Fruit fly (Drosophila melanogaster): ENCODE results near the gene Gbs-76A.
A peak's percentile ranks its signal among the peaks of the same experiment; 100 is the strongest.

The Gbs-76A gene

DNA sequence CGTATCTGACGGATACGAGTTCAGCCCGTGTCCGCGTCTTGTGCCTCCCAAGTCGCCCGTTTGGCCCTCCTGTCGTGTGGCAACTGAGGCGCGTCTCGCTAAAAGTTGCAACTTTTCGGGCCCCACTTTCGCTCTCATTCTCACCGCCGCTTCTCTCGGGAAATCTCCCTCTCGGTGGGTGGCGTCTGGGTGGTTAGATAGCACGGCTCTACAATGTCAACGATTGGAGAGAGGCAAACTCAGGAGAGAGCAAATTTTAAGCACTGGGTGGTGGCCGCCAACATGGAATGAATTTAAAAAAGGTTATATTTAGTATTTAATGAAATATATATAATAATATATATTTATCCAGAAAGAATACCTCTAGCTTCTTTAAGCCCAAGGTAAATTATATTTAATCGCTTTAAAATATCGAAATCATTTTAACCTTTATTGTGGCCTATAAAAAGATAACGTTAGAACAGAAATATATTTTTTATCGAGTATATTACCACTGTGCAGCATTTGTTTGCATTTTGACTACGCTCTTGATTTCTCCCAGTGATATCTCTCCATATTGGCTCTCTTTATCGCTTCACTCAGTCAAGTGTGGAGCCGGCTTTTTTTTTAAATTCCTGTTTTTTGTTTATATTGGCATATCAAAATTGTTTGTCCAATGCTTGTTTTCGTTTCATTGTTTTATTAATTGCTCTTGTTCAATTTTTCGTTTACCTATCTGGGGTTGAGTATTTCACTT lies at the start of gene Gbs-76A:
TSS of gene Gbs-76A (minus strand) at position 327 of the 736 bp plus-strand sequence.
- TF ChIP-seq Pif1A (GFP tag; optimal IDR thresholded peaks at IDR 0.05) (peak; percentile 67), CG15710 (tag; optimal IDR thresholded peaks at IDR 0.05) (peak; percentile 86), Ets98B (GFP tag; IDR thresholded peaks at IDR 0.05) (peak; percentile 81), CG10348 (GFP tag; IDR thresholded peaks at IDR 0.05) (peak; percentile 71; the same call in 1 of the 2 replicates), CG17806 (tag; optimal IDR thresholded peaks at IDR 0.05) (peak; percentile 87), CG9948 (tag; optimal IDR thresholded peaks at IDR 0.05) (peak; percentile 95), CG12605 (GFP tag; IDR thresholded peaks at IDR 0.05) (peak; percentile 79), CG4496 (GFP tag; IDR thresholded peaks at IDR 0.05) (no peak; the same call in 2 of the 3 replicates), gl (tag; optimal IDR thresholded peaks at IDR 0.05) (peak; percentile 70), Snoo (tag; optimal IDR thresholded peaks at IDR 0.05) (peak; percentile 80), CG14655 (GFP tag; optimal IDR thresholded peaks at IDR 0.05) (peak; percentile 89), Pif1B (GFP tag; optimal IDR thresholded peaks at IDR 0.05) (peak; percentile 64), CG13204 (GFP tag; optimal IDR thresholded peaks at IDR 0.05) (peak; percentile 36), CG8159 (tag; optimal IDR thresholded peaks at IDR 0.05) (peak; percentile 92), EcR (GFP tag; optimal IDR thresholded peaks at IDR 0.05) (no peak), D1 (tag; optimal IDR thresholded peaks at IDR 0.05) (peak; percentile 88), CG32121 (GFP tag; IDR thresholded peaks at IDR 0.05) (peak; percentile 91), CG34367 (tag; optimal IDR thresholded peaks at IDR 0.05) (peak; percentile 83), CG8301 (tag; optimal IDR thresholded peaks at IDR 0.05) (peak; percentile 81), rn (GFP tag; IDR thresholded peaks at IDR 0.05) (peak; percentile 86), fd96Ca (GFP tag; IDR thresholded peaks at IDR 0.05) (peak; percentile 65; the same call in 1 of the 3 replicates)

DNA sequence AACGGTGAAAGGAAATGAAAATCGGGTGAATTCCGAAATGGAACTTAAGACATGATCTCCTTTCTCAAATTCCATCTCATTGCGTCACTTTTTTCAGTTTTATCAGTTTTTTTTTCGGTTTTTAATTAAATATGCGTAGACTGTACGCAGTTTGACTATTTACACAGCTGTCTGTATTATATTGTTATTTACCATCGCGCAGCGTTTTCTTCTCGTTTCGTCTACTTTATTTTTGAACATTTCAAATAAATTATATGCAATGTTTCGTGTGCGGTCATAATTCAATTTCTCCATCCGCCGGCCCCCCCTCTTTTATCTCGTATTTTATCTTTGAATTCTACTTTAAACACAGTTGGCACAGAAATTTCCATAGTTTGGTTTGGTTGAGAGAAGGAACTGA lies 48.0 kb upstream of the Gbs-76A start:
- TF ChIP-seq gl (tag; optimal IDR thresholded peaks at IDR 0.05) (no peak), CG4496 (GFP tag; IDR thresholded peaks at IDR 0.05) (no peak), CG13204 (GFP tag; optimal IDR thresholded peaks at IDR 0.05) (no peak), CG34367 (tag; optimal IDR thresholded peaks at IDR 0.05) (no peak), CG12605 (GFP tag; IDR thresholded peaks at IDR 0.05) (no peak), CG15710 (tag; optimal IDR thresholded peaks at IDR 0.05) (no peak), CG8301 (tag; optimal IDR thresholded peaks at IDR 0.05) (no peak), Pif1A (GFP tag; optimal IDR thresholded peaks at IDR 0.05) (no peak), CG8159 (tag; optimal IDR thresholded peaks at IDR 0.05) (no peak), Ets98B (GFP tag; IDR thresholded peaks at IDR 0.05) (no peak), Snoo (tag; optimal IDR thresholded peaks at IDR 0.05) (no peak), fd96Ca (GFP tag; IDR thresholded peaks at IDR 0.05) (no peak)

dm6 chr3L:19338234-19338633 lies 45.7 kb upstream of the Gbs-76A start:
- TF ChIP-seq CG12605 (GFP tag; IDR thresholded peaks at IDR 0.05) (no peak), Pif1A (GFP tag; optimal IDR thresholded peaks at IDR 0.05) (no peak), CG14655 (GFP tag; optimal IDR thresholded peaks at IDR 0.05) (peak; percentile 13), CG15710 (tag; optimal IDR thresholded peaks at IDR 0.05) (no peak), CG9948 (tag; optimal IDR thresholded peaks at IDR 0.05) (no peak), CG8301 (tag; optimal IDR thresholded peaks at IDR 0.05) (no peak), CG34367 (tag; optimal IDR thresholded peaks at IDR 0.05) (no peak), gl (tag; optimal IDR thresholded peaks at IDR 0.05) (no peak), Snoo (tag; optimal IDR thresholded peaks at IDR 0.05) (no peak), CG8159 (tag; optimal IDR thresholded peaks at IDR 0.05) (peak; percentile 3), D1 (tag; optimal IDR thresholded peaks at IDR 0.05) (no peak), Ets98B (GFP tag; IDR thresholded peaks at IDR 0.05) (no peak), CG4496 (GFP tag; IDR thresholded peaks at IDR 0.05) (no peak), CG10348 (GFP tag; IDR thresholded peaks at IDR 0.05) (no peak), CG32121 (GFP tag; IDR thresholded peaks at IDR 0.05) (no peak)

dm6 chr3L:19337398-19338086 lies 45.0 kb upstream of the Gbs-76A start, which contains the start of gene pip:
Gene pip (minus strand): TSS chr3L:19337609.
- TF ChIP-seq CG8159 (tag; optimal IDR thresholded peaks at IDR 0.05) (no peak), CG14655 (GFP tag; optimal IDR thresholded peaks at IDR 0.05) (no peak), Pif1B (GFP tag; optimal IDR thresholded peaks at IDR 0.05) (no peak), CG34367 (tag; optimal IDR thresholded peaks at IDR 0.05) (no peak), CG9948 (tag; optimal IDR thresholded peaks at IDR 0.05) (no peak), fd96Ca (GFP tag; IDR thresholded peaks at IDR 0.05) (0 out of 3 replicates have a peak, but pooled peaks have one; percentile 25), rn (GFP tag; IDR thresholded peaks at IDR 0.05) (no peak), CG17806 (tag; optimal IDR thresholded peaks at IDR 0.05) (no peak), CG4496 (GFP tag; IDR thresholded peaks at IDR 0.05) (no peak), CG15710 (tag; optimal IDR thresholded peaks at IDR 0.05) (no peak), gl (tag; optimal IDR thresholded peaks at IDR 0.05) (no peak), CG12605 (GFP tag; IDR thresholded peaks at IDR 0.05) (peak; percentile 53; the same call in 1 of the 2 replicates), CG10348 (GFP tag; IDR thresholded peaks at IDR 0.05) (no peak), CG32121 (GFP tag; IDR thresholded peaks at IDR 0.05) (no peak), Ets98B (GFP tag; IDR thresholded peaks at IDR 0.05) (peak; percentile 31; the same call in 1 of the 2 replicates), D1 (tag; optimal IDR thresholded peaks at IDR 0.05) (no peak), CG13204 (GFP tag; optimal IDR thresholded peaks at IDR 0.05) (no peak), Snoo (tag; optimal IDR thresholded peaks at IDR 0.05) (no peak), EcR (GFP tag; optimal IDR thresholded peaks at IDR 0.05) (no peak), CG8301 (tag; optimal IDR thresholded peaks at IDR 0.05) (no peak), Pif1A (GFP tag; optimal IDR thresholded peaks at IDR 0.05) (no peak)

DNA sequence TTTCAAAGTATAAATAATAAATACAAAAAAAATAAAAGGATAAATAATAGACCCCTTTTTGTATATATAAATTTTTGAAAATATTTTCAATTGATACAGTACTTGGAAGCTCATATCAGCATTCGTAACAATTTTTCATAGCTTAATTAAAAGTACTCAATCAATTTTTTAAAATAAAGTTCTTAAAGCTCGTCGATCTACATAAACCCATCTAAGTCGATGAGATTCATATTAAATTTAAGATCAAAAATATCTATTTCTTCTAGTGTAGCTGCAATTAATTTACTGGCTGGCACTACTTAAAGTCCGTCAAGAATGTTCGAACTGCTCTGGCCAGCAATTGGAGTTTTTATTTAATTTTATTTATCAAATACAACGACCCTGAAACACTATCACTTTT lies 44.1 kb upstream of the Gbs-76A start:
- TF ChIP-seq CG14655 (GFP tag; optimal IDR thresholded peaks at IDR 0.05): peak; percentile 51
- no peak for TF ChIP-seq CG10348 (GFP tag; IDR thresholded peaks at IDR 0.05)
- TF ChIP-seq Pif1B (GFP tag; optimal IDR thresholded peaks at IDR 0.05): no peak
- peak; percentile 30 for TF ChIP-seq CG9948 (tag; optimal IDR thresholded peaks at IDR 0.05)
- TF ChIP-seq gl (tag; optimal IDR thresholded peaks at IDR 0.05): no peak

Measured in whole organism, pupa.